Worm (Caenorhabditis elegans) whole organism, late embryonic: ENCODE data around the gene srbc-50.

Source experiments
- Y22D7AL.16 ChIP-seq: sonication (generic microtip); optimal IDR thresholded peaks from 2 replicates; lab custom pipeline; 2016; ENCODE audit warnings: missing genetic modification characterization, missing compliant biosample characterization
- ahr-1 ChIP-seq: sonication (generic microtip); optimal IDR thresholded peaks from 2 replicates; lab custom pipeline; 2016; ENCODE audit warnings: missing genetic modification characterization, missing compliant biosample characterization
- ceh-18 ChIP-seq: sonication (generic microtip); optimal IDR thresholded peaks from 2 replicates; lab custom pipeline; 2016; ENCODE audit warnings: missing genetic modification characterization, missing compliant biosample characterization
- ceh-24 ChIP-seq: sonication (generic microtip); optimal IDR thresholded peaks from 2 replicates; lab custom pipeline; 2016; ENCODE audit warnings: mild to moderate bottlenecking, missing genetic modification characterization, missing compliant biosample characterization
- ceh-45 ChIP-seq: fragments of 200-800 bp; sonication (Bioruptor generic); IDR thresholded peaks from 2 replicates; pipeline ENCODE4 v1.3.6; 2022; ENCODE audit warnings: missing genetic modification reagents, missing genetic modification characterization, missing compliant biosample characterization
- elt-2 ChIP-seq: sonication (generic microtip); optimal IDR thresholded peaks from 2 replicates; lab custom pipeline; 2016; ENCODE audit warnings: missing genetic modification reagents, missing genetic modification characterization, missing compliant biosample characterization
- ets-4 ChIP-seq: sonication (generic microtip); optimal IDR thresholded peaks from 2 replicates; lab custom pipeline; 2016; ENCODE audit warnings: missing genetic modification characterization, missing compliant biosample characterization
- fkh-10 ChIP-seq: fragments of 150-350 bp; optimal IDR thresholded peaks from 2 replicates; lab custom pipeline; 2014; ENCODE audit warnings: missing biosample characterization, missing genetic modification reagents, missing genetic modification characterization
- hlh-15 ChIP-seq: sonication (generic microtip); optimal IDR thresholded peaks from 2 replicates; lab custom pipeline; 2016; ENCODE audit warnings: missing genetic modification characterization, missing compliant biosample characterization
- nhr-11 ChIP-seq: fragments of 150-350 bp; optimal IDR thresholded peaks from 2 replicates; lab custom pipeline; 2014; ENCODE audit warnings: missing biosample characterization, missing genetic modification characterization
- pha-4 ChIP-seq: fragments of 150-350 bp; optimal IDR thresholded peaks from 2 replicates; lab custom pipeline; 2018; ENCODE audit warnings: missing biosample characterization, missing genetic modification reagents, missing genetic modification characterization
- pqm-1 ChIP-seq: sonication (generic microtip); optimal IDR thresholded peaks from 2 replicates; lab custom pipeline; 2016; ENCODE audit warnings: missing genetic modification characterization, missing compliant biosample characterization

DNA sequence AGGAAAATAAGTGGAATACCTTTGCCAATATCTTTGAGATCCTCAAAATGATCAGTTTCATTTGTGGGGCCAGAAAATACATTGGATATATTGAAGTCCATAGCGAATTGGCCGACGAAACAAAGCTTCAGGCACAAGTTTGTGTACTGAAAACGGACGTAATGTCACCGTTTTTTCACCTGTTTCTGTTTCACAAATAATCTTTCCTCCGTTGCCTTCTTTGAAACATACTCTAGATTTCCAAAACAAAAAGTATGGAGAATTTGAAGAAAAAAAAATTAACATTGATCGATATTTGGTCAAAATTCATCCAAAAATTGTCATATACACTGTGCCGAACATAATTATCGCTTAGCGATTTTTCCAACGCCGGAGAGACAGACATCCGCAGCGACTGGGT lies 37.8 kb upstream of the srbc-50 start, which contains the start of gene srz-12:
- TF ChIP-seq ceh-18 (tag; lab: Kevin White, UChicago) (no peak), Y22D7AL.16 (tag; lab: Kevin White, UChicago) (no peak), ets-4 (tag; lab: Kevin White, UChicago) (no peak), nhr-11 (no peak), ceh-24 (tag; lab: Kevin White, UChicago) (no peak), hlh-15 (no peak), ahr-1 (tag; lab: Kevin White, UChicago) (no peak), pqm-1 (tag; lab: Kevin White, UChicago) (no peak), ceh-45 (GFP tag; lab: Robert Waterston, UW) (no peak), pha-4 (tag; lab: Kevin White, UChicago) (no peak), fkh-10 (GFP tag; lab: Kevin White, UChicago) (no peak), elt-2 (no peak)
